Fruit fly (Drosophila melanogaster) whole organism, wandering third instar larva: ENCODE data around the gene Tl.

Experiments
- HLH106 ChIP-seq: fragments of 200-800 bp; optimal IDR thresholded peaks from 3 replicates; lab custom pipeline; 2019; ENCODE audit warnings: missing biosample characterization, mild to moderate bottlenecking, missing genetic modification characterization, moderate library complexity
- Hnf4 ChIP-seq: fragments of 200-800 bp; sonication (Bioruptor generic); optimal IDR thresholded peaks from 2 replicates; lab custom pipeline; 2016; ENCODE audit warnings: missing biosample characterization, mild to moderate bottlenecking, missing genetic modification characterization
- h ChIP-seq: fragments of 200-800 bp; sonication (Bioruptor generic); optimal IDR thresholded peaks from 3 replicates; lab custom pipeline; 2016; ENCODE audit warnings: missing biosample characterization, mild to moderate bottlenecking, missing genetic modification characterization
- pan ChIP-seq: fragments of >200 bp; optimal IDR thresholded peaks from 2 replicates; lab custom pipeline; 2017
- sage ChIP-seq: fragments of 200-800 bp; sonication (Bioruptor generic); optimal IDR thresholded peaks from 2 replicates; lab custom pipeline; 2016; ENCODE audit warnings: missing biosample characterization, mild to moderate bottlenecking, missing genetic modification characterization

DNA sequence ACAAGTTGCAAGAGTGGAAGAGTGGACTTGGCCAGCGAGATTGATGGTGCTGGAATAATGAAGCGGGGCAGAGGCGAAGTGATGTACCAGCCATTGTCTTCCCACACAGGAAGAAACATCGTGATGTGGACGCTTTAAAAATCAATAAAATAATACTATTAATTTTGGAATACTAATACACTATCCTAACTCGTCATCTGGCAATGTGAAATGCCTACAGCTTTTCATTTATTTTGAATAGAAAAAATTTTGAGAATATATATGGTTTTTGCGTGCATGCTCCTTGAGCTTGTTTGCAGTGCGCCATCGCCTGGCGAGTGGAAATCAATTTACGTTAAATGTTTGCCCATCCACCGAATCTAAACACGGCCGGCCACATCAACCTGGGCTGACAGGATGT is 33.0 kb downstream of the Tl start:
- no peak for TF ChIP-seq Hnf4 (GFP tag; lab: Kevin White, UChicago)
- no peak for TF ChIP-seq HLH106
- TF ChIP-seq sage (GFP tag; lab: Kevin White, UChicago): no peak
- no peak for TF ChIP-seq h (GFP tag; lab: Kevin White, UChicago)
- TF ChIP-seq pan (lab: Kevin White, UChicago): no peak
